Fruit fly (Drosophila melanogaster): ENCODE data around the gene CG13028.

DNA sequence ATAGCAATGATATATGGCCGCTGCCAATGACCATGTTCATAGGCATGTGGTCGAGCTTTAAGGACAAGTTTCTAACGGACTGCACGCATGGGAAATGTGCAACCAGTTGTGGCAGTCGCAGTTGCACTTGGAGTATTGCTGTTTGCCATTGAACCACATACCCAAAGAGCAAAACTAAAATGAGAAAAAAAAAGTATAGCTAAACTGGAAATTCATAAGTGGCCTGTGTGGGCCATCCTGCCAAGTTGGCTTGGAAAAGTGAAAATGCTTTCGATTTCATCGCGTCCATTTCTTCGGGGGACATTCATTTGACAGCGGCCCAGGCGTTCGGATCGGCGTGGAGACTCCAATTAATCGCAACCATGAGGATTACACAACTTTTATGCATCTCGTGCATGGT lies 21.0 kb downstream of the CG13028 start, which contains the start of gene Obp73a:
- TF ChIP-seq usp (GFP tag; optimal IDR thresholded peaks at IDR 0.05): no peak
- TF ChIP-seq Dll (optimal IDR thresholded peaks at IDR 0.05): no peak

Measured in whole organism.